Worm (Caenorhabditis elegans) whole organism, L2 larva: ENCODE measurements around the gene R07B1.5.
A peak's percentile ranks its signal among the peaks of the same experiment; 100 is the strongest.

Experiments
- R02D3.7 ChIP-seq: fragments of 150-350 bp; optimal IDR thresholded peaks from 2 replicates; lab custom pipeline; 2014; ENCODE audit warnings: missing biosample characterization, missing genetic modification characterization
- alr-1 ChIP-seq: fragments of 150-350 bp; optimal IDR thresholded peaks from 2 replicates; lab custom pipeline; 2014; ENCODE audit warnings: missing biosample characterization, missing genetic modification characterization
- aly-2 ChIP-seq: fragments of 150-350 bp; optimal IDR thresholded peaks from 2 replicates; lab custom pipeline; 2014; ENCODE audit warnings: missing biosample characterization, missing genetic modification characterization
- ama-1 ChIP-seq: fragments of 150-350 bp; optimal IDR thresholded peaks from 2 replicates; lab custom pipeline; 2018; ENCODE audit warnings: inconsistent platforms
- ceh-82 ChIP-seq: fragments of 150-350 bp; optimal IDR thresholded peaks from 2 replicates; lab custom pipeline; 2014; ENCODE audit warnings: missing biosample characterization, missing genetic modification characterization
- elt-3 ChIP-seq: sonication (generic microtip); optimal IDR thresholded peaks from 2 replicates; lab custom pipeline; 2017; ENCODE audit warnings: missing biosample characterization, missing genetic modification characterization
- fos-1 ChIP-seq: fragments of 150-350 bp; optimal IDR thresholded peaks from 2 replicates; lab custom pipeline; 2014; ENCODE audit warnings: missing biosample characterization, missing genetic modification characterization
- lin-13 ChIP-seq: fragments of 150-350 bp; optimal IDR thresholded peaks from 2 replicates; lab custom pipeline; 2014; ENCODE audit warnings: missing biosample characterization, missing genetic modification reagents, missing genetic modification characterization
- lsy-2 ChIP-seq, 2 experiments: fragments of 150-350 bp in 1 of 2; sonication (generic microtip) in 1 of 2; optimal IDR thresholded peaks; 2 replicates each; lab custom pipeline; 2014 to 2017; ENCODE audit warnings: missing biosample characterization in 2 of 2, missing genetic modification characterization in 2 of 2
- mdl-1 ChIP-seq, 2 experiments: fragments of 150-350 bp in 1 of 2; sonication (generic microtip) in 1 of 2; optimal IDR thresholded peaks; 2 replicates each; lab custom pipeline; 2017; ENCODE audit warnings: missing biosample characterization in 2 of 2, missing genetic modification characterization in 2 of 2
- nhr-237 ChIP-seq: fragments of 150-350 bp; optimal IDR thresholded peaks from 2 replicates; lab custom pipeline; 2014; ENCODE audit warnings: missing biosample characterization, missing genetic modification characterization
- sma-3 ChIP-seq: sonication (generic microtip); optimal IDR thresholded peaks from 2 replicates; lab custom pipeline; 2016; ENCODE audit warnings: missing genetic modification reagents, missing genetic modification characterization, missing compliant biosample characterization
- unc-39 ChIP-seq: fragments of 150-350 bp; optimal IDR thresholded peaks from 2 replicates; lab custom pipeline; 2014; ENCODE audit warnings: missing biosample characterization, missing genetic modification characterization
- unc-62 ChIP-seq: fragments of 150-350 bp; optimal IDR thresholded peaks from 2 replicates; lab custom pipeline; 2014; ENCODE audit warnings: missing biosample characterization, missing genetic modification reagents, missing genetic modification characterization

DNA sequence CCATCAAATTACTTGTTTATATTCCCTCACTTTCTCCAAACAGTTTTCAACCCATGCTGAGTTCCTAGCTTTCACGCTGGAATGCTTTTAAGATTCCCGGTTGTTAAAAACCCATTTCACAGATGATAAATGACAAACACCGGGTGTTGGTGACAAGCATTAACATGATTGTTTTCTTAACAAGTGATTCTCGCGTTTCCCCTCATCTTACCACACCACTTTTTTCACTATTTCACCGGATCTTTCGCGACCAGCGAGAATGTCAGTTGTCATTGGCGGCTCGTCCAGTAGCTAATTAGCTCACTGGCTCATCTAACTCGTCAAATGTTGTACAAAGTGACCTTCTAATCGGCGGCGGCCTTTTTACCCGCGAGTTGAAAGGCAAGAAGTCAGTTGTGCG lies 21.3 kb upstream of the R07B1.5 start:
- no peak for TF ChIP-seq unc-39 (tag; lab: Kevin White, UChicago)
- TF ChIP-seq nhr-237: no peak
- TF ChIP-seq fos-1 (tag; lab: Kevin White, UChicago): no peak
- no peak for TF ChIP-seq R02D3.7
- no peak for TF ChIP-seq unc-62 (GFP tag; lab: Kevin White, UChicago)
- no peak for TF ChIP-seq ceh-82
- no peak for TF ChIP-seq sma-3 (GFP tag; lab: Kevin White, UChicago)
- TF ChIP-seq ama-1 (lab: Kevin White, UChicago): no peak
- no peak for TF ChIP-seq alr-1 (tag; lab: Kevin White, UChicago)
- no peak for TF ChIP-seq aly-2 (tag; lab: Kevin White, UChicago)
- no peak for TF ChIP-seq mdl-1 (tag; optimal IDR thresholded peaks at IDR 0.05; lab: Kevin White, UChicago)
- TF ChIP-seq elt-3 (tag; lab: Kevin White, UChicago): no peak
- TF ChIP-seq lsy-2 (tag; optimal IDR thresholded peaks at IDR 0.05; lab: Kevin White, UChicago): peak in 1 of 2 experiments; percentile 13
- no peak for TF ChIP-seq lin-13
